Worm (Caenorhabditis elegans): ENCODE measurements around the gene gmeb-1.

- TF ChIP-seq tab-1 (GFP tag; IDR thresholded peaks at IDR 0.05) (no peak), ztf-29 (GFP tag; IDR thresholded peaks at IDR 0.05) (no peak), flt-1 (GFP tag; IDR thresholded peaks at IDR 0.05) (no peak)
Measured at ce11 chrII:21953-22352, 2.6 kb downstream of the gmeb-1 start.
